Fruit fly (Drosophila melanogaster) whole organism, embryonic: ENCODE results near the gene Mrp5.

ENCODE experiments used
- CG10147 ChIP-seq: fragments of 200-800 bp; sonication (Bioruptor generic); optimal IDR thresholded peaks from 2 replicates; lab custom pipeline; 2019; ENCODE audit warnings: missing biosample characterization, mild to moderate bottlenecking, missing genetic modification characterization, moderate library complexity
- CG10321 ChIP-seq: fragments of 200-800 bp; sonication (Bioruptor generic); IDR thresholded peaks from 2 replicates; pipeline ENCODE4 v1.3.6; 2022; ENCODE audit warnings: missing biosample characterization, missing genetic modification characterization
- CG11695 ChIP-seq: fragments of 200-800 bp; sonication (Bioruptor generic); IDR thresholded peaks from 3 replicates; pipeline ENCODE4 v1.3.6; 2022; ENCODE audit warnings: missing biosample characterization, missing genetic modification characterization
- CG12236 ChIP-seq: fragments of 200-800 bp; sonication (Bioruptor generic); optimal IDR thresholded peaks from 2 replicates; lab custom pipeline; 2016; ENCODE audit warnings: missing biosample characterization, missing genetic modification characterization
- CG12769 ChIP-seq: fragments of 200-800 bp; sonication (Bioruptor generic); optimal IDR thresholded peaks from 2 replicates; lab custom pipeline; 2019; ENCODE audit warnings: missing biosample characterization, mild to moderate bottlenecking, missing genetic modification characterization, moderate library complexity
- CG14441 ChIP-seq: fragments of 200-800 bp; sonication (Bioruptor generic); IDR thresholded peaks from 2 replicates; pipeline ENCODE4 v1.3.6; 2022; ENCODE audit warnings: missing biosample characterization, missing genetic modification characterization
- CG15601 ChIP-seq: fragments of 200-800 bp; sonication (Bioruptor generic); optimal IDR thresholded peaks from 3 replicates; lab custom pipeline; 2019; ENCODE audit warnings: missing biosample characterization, mild to moderate bottlenecking, missing genetic modification characterization, moderate library complexity
- CG18011 ChIP-seq: fragments of 200-800 bp; sonication (Bioruptor generic); optimal IDR thresholded peaks from 2 replicates; lab custom pipeline; 2017; ENCODE audit warnings: missing biosample characterization, missing genetic modification characterization, mild to moderate bottlenecking, moderate library complexity, missing genotype
- CG3065 ChIP-seq: fragments of 200-800 bp; sonication (Bioruptor generic); optimal IDR thresholded peaks from 2 replicates; lab custom pipeline; 2016; ENCODE audit warnings: missing biosample characterization, missing genetic modification characterization
- CG31224 ChIP-seq: fragments of 200-800 bp; sonication (Bioruptor generic); IDR thresholded peaks from 2 replicates; pipeline ENCODE4 v1.3.6; 2022; ENCODE audit warnings: missing biosample characterization, missing genetic modification characterization
- CG3163 ChIP-seq: fragments of 200-800 bp; sonication (Bioruptor generic); optimal IDR thresholded peaks from 3 replicates; lab custom pipeline; 2016; ENCODE audit warnings: missing biosample characterization, missing genetic modification characterization
- CG33557 ChIP-seq: fragments of 200-800 bp; sonication (Bioruptor generic); optimal IDR thresholded peaks from 2 replicates; lab custom pipeline; 2019; ENCODE audit warnings: missing biosample characterization, mild to moderate bottlenecking, missing genetic modification characterization, moderate library complexity
- CG6689 ChIP-seq: fragments of 200-800 bp; sonication (Bioruptor generic); IDR thresholded peaks from 2 replicates; pipeline ENCODE4 v1.3.6; 2022; ENCODE audit warnings: missing biosample characterization, missing genetic modification characterization
- CG7786 ChIP-seq: fragments of 200-800 bp; sonication (Bioruptor generic); optimal IDR thresholded peaks from 2 replicates; lab custom pipeline; 2016; ENCODE audit warnings: missing biosample characterization, missing genetic modification characterization
- CG9437 ChIP-seq: fragments of 200-800 bp; sonication (Bioruptor generic); optimal IDR thresholded peaks from 2 replicates; lab custom pipeline; 2018; ENCODE audit warnings: missing biosample characterization, mild to moderate bottlenecking, missing genetic modification characterization
- CkIIα-i1 ChIP-seq: fragments of 200-800 bp; sonication (Bioruptor generic); IDR thresholded peaks from 2 replicates; pipeline ENCODE4 v1.3.6; 2022; ENCODE audit warnings: missing biosample characterization, missing genetic modification characterization
- Dbx ChIP-seq: fragments of 200-800 bp; sonication (Bioruptor generic); IDR thresholded peaks from 3 replicates; pipeline ENCODE4 v1.3.6; 2022; ENCODE audit warnings: missing biosample characterization, missing genetic modification characterization
- Dll ChIP-seq: fragments of 200-800 bp; sonication (Bioruptor generic); IDR thresholded peaks from 4 replicates; pipeline ENCODE4 v1.3.6; 2022; ENCODE audit warnings: missing biosample characterization, missing genetic modification characterization; ENCODE audit not compliant: partially characterized antibody
- Doc2 ChIP-seq: fragments of 200-800 bp; sonication (Bioruptor generic); IDR thresholded peaks from 2 replicates; pipeline ENCODE4 v1.3.6; 2022; ENCODE audit warnings: missing biosample characterization, missing genetic modification characterization
- Doc3 ChIP-seq: fragments of 200-800 bp; sonication (Bioruptor generic); IDR thresholded peaks from 3 replicates; pipeline ENCODE4 v1.3.6; 2022; ENCODE audit warnings: missing biosample characterization, missing genetic modification characterization; ENCODE audit not compliant: partially characterized antibody
- Ets97D ChIP-seq: fragments of 200-800 bp; sonication (Bioruptor generic); optimal IDR thresholded peaks from 3 replicates; lab custom pipeline; 2016; ENCODE audit warnings: missing biosample characterization, missing genetic modification characterization
- Fer2 ChIP-seq: fragments of 200-800 bp; sonication (Bioruptor generic); optimal IDR thresholded peaks from 2 replicates; lab custom pipeline; 2018; ENCODE audit warnings: missing biosample characterization, mild to moderate bottlenecking, missing genetic modification characterization, moderate library complexity
- HmgZ ChIP-seq: fragments of 200-800 bp; sonication (Bioruptor generic); optimal IDR thresholded peaks from 2 replicates; lab custom pipeline; 2018; ENCODE audit warnings: missing biosample characterization, mild to moderate bottlenecking, missing genetic modification characterization
- Hr78 ChIP-seq, 2 experiments: fragments of 200-800 bp in 1 of 2; fragments of >200 bp in 1 of 2; sonication (Bioruptor generic) in 1 of 2; optimal IDR thresholded peaks; 2 replicates each; lab custom pipeline; 2017 to 2019; ENCODE audit warnings: missing biosample characterization in 2 of 2, missing genetic modification characterization in 2 of 2, mild to moderate bottlenecking in 1 of 2, moderate library complexity in 1 of 2
- Lhr ChIP-seq: fragments of 200-800 bp; sonication (Bioruptor generic); optimal IDR thresholded peaks from 3 replicates; lab custom pipeline; 2017; ENCODE audit warnings: mild to moderate bottlenecking, missing biosample characterization, missing genetic modification reagents, missing genetic modification characterization
- Max ChIP-seq: fragments of 200-800 bp; sonication (Bioruptor generic); optimal IDR thresholded peaks from 2 replicates; lab custom pipeline; 2016; ENCODE audit warnings: missing biosample characterization, mild to moderate bottlenecking, missing genetic modification characterization
- Meics ChIP-seq: fragments of 200-800 bp; sonication (Bioruptor generic); optimal IDR thresholded peaks from 2 replicates; lab custom pipeline; 2017; ENCODE audit warnings: missing biosample characterization, mild to moderate bottlenecking, missing genetic modification characterization
- NfI ChIP-seq: fragments of 200-800 bp; sonication (Bioruptor generic); optimal IDR thresholded peaks from 3 replicates; lab custom pipeline; 2018; ENCODE audit warnings: missing biosample characterization, mild to moderate bottlenecking, missing genetic modification characterization, moderate library complexity
- Scr ChIP-seq: fragments of 200-800 bp; sonication (Bioruptor generic); IDR thresholded peaks from 2 replicates; pipeline ENCODE4 v1.3.6; 2022; ENCODE audit warnings: missing biosample characterization, missing genetic modification characterization; ENCODE audit not compliant: partially characterized antibody
- ara ChIP-seq: fragments of 200-800 bp; sonication (Bioruptor generic); IDR thresholded peaks from 2 replicates; pipeline ENCODE4 v1.3.6; 2022; ENCODE audit warnings: missing biosample characterization, missing genetic modification characterization
- chm ChIP-seq: fragments of 200-800 bp; sonication (Bioruptor generic); IDR thresholded peaks from 2 replicates; pipeline ENCODE4 v1.3.6; 2022; ENCODE audit warnings: missing biosample characterization, missing genetic modification characterization
- danr ChIP-seq: fragments of 200-800 bp; sonication (Bioruptor generic); IDR thresholded peaks from 2 replicates; pipeline ENCODE4 v1.3.6; 2022; ENCODE audit warnings: missing biosample characterization, missing genetic modification characterization
- ewg ChIP-seq: fragments of 200-800 bp; sonication (Bioruptor generic); optimal IDR thresholded peaks from 3 replicates; lab custom pipeline; 2017; ENCODE audit warnings: mild to moderate bottlenecking, missing biosample characterization, missing genetic modification reagents, missing genetic modification characterization
- gcm ChIP-seq: fragments of 200-800 bp; sonication (Bioruptor generic); optimal IDR thresholded peaks from 2 replicates; lab custom pipeline; 2019; ENCODE audit warnings: missing biosample characterization, mild to moderate bottlenecking, missing genetic modification characterization, moderate library complexity
- gro ChIP-seq: fragments of 200-800 bp; sonication (Bioruptor generic); optimal IDR thresholded peaks from 2 replicates; lab custom pipeline; 2016; ENCODE audit warnings: missing biosample characterization, missing genetic modification characterization
- gt ChIP-seq: fragments of 200-800 bp; sonication (Bioruptor generic); IDR thresholded peaks from 2 replicates; pipeline ENCODE4 v1.3.6; 2022; ENCODE audit warnings: missing biosample characterization, missing genetic modification characterization
- hbn ChIP-seq: fragments of 200-800 bp; sonication (Bioruptor generic); IDR thresholded peaks from 2 replicates; pipeline ENCODE4 v1.3.6; 2022; ENCODE audit warnings: missing biosample characterization, missing genetic modification characterization; ENCODE audit not compliant: partially characterized antibody
- jumu ChIP-seq: fragments of 200-800 bp; sonication (Bioruptor generic); optimal IDR thresholded peaks from 3 replicates; lab custom pipeline; 2016; ENCODE audit warnings: missing biosample characterization, missing genetic modification characterization
- kay ChIP-seq: fragments of 200-800 bp; sonication (Bioruptor generic); optimal IDR thresholded peaks from 2 replicates; lab custom pipeline; 2016; ENCODE audit warnings: missing biosample characterization, missing genetic modification characterization
- lab ChIP-seq: fragments of 200-800 bp; sonication (Bioruptor generic); optimal IDR thresholded peaks from 3 replicates; lab custom pipeline; 2017; ENCODE audit warnings: missing biosample characterization, missing genetic modification characterization, mild to moderate bottlenecking, moderate library complexity, missing genetic modification reagents
- lov ChIP-seq, 2 experiments: fragments of 200-800 bp in 1 of 2; fragments of >200 bp in 1 of 2; sonication (Bioruptor generic) in 1 of 2; IDR thresholded peaks in 1 of 2; optimal IDR thresholded peaks in 1 of 2; 2 replicates in 1 of 2; 3 replicates in 1 of 2; pipeline versions ENCODE4 v1.3.6 to Lab custom; 2017 to 2022; ENCODE audit warnings: missing biosample characterization in 1 of 2, missing genetic modification characterization in 1 of 2
- psq ChIP-seq: fragments of 200-800 bp; sonication (Bioruptor generic); optimal IDR thresholded peaks from 2 replicates; lab custom pipeline; 2017; ENCODE audit warnings: missing biosample characterization, missing genetic modification characterization
- run ChIP-seq: fragments of 200-800 bp; sonication (Bioruptor generic); optimal IDR thresholded peaks from 3 replicates; lab custom pipeline; 2018; ENCODE audit warnings: missing biosample characterization, mild to moderate bottlenecking, missing genetic modification characterization
- tio ChIP-seq: fragments of 200-800 bp; sonication (Bioruptor generic); optimal IDR thresholded peaks from 2 replicates; lab custom pipeline; 2017; ENCODE audit warnings: missing biosample characterization, missing genetic modification characterization, inconsistent platforms
- tna ChIP-seq: fragments of 200-800 bp; sonication (Bioruptor generic); IDR thresholded peaks from 2 replicates; pipeline ENCODE4 v1.3.6; 2022; ENCODE audit warnings: missing biosample characterization, missing genetic modification characterization; ENCODE audit not compliant: partially characterized antibody
- vfl ChIP-seq: fragments of 200-800 bp; sonication (Bioruptor generic); optimal IDR thresholded peaks from 2 replicates; lab custom pipeline; 2016; ENCODE audit warnings: missing biosample characterization, missing genetic modification characterization
- z ChIP-seq: fragments of 200-800 bp; sonication (Bioruptor generic); IDR thresholded peaks from 3 replicates; pipeline ENCODE4 v1.3.6; 2022; ENCODE audit warnings: missing biosample characterization, missing genetic modification characterization

Mrp5 gene

DNA sequence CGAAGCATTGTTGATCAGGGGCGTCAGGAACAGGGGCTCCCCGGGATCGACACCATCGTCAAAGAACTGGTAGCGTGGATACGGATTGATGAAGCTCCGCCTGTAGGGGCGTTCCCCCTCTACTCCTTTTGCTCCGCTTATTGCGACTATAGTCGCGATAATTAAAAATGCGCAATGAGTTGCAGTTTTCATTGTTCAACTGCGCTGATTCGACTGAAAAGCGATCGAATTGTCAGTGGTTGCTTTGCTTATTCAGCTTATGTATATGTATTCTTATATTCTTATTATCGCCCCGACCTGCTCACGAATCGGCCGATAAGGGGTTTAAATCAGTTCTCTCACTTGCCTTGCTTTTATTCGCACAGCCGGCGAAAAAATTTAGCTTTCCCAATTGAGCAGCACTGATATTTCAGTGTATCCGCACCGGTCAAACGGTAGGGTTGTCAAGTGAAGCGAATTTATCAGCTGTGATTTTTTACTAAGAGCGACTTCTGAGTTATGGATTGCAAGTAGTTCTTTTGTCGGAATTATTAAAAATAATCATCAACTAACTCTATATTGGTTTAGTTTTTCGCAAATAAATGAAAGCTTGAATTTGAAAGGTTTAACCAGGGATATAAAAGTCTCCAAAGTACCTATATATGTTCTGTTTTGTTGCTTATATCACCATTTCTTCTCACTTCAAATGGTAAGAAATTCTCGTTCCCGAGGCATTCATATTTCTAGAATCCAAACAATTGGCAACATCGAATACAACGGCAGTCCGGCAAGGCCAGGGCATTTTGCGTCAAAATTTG, 11.3 kb downstream of the Mrp5 start, which contains the start of the genes CG4572 and CG4686 (continued):
- TF ChIP-seq CG12236 (GFP tag; lab: Kevin White, UChicago) (peak; percentile 34), Meics (GFP tag; lab: Kevin White, UChicago) (peak; percentile 81), CG6689 (GFP tag; lab: Robert Waterston, UW) (peak; percentile 77), Doc3 (no peak), jumu (peak; percentile 65), CG9437 (GFP tag; lab: Kevin White, UChicago) (peak; percentile 74), kay (no peak), psq (GFP tag; lab: Kevin White, UChicago) (peak; percentile 8), Ets97D (peak; percentile 40), lab (GFP tag; lab: Kevin White, UChicago) (peak; percentile 80), Dbx (GFP tag; lab: Robert Waterston, UW) (peak; percentile 62; the same call in 2 of the 3 replicates), z (GFP tag; lab: Robert Waterston, UW) (no peak), ara (GFP tag; lab: Robert Waterston, UW) (0 out of 2 replicates have a peak, but pooled peaks have one; percentile 46), chm (GFP tag; lab: Robert Waterston, UW) (no peak; the same call in 1 of the 2 replicates), run (tag; lab: Kevin White, UChicago) (peak; percentile 28), CG11695 (GFP tag; lab: Robert Waterston, UW) (peak; percentile 87; the same call in 2 of the 3 replicates), Lhr (GFP tag; lab: Kevin White, UChicago) (peak; percentile 48), CG10321 (no peak), danr (peak; percentile 75), gcm (GFP tag; lab: Kevin White, UChicago) (peak; percentile 7), lov (optimal IDR thresholded peaks at IDR 0.05; lab: Kevin White, UChicago) (no peak), lov (GFP tag; IDR thresholded peaks at IDR 0.05; lab: Robert Waterston, UW) (no peak), gt (GFP tag; lab: Robert Waterston, UW) (peak; percentile 22; the same call in 1 of the 2 replicates), Scr (GFP tag; lab: Robert Waterston, UW) (peak; percentile 37; the same call in 1 of the 2 replicates), Dll (GFP tag; lab: Robert Waterston, UW) (peak; percentile 56; the same call in 1 of the 4 replicates), vfl (peak; percentile 74), Hr78 (GFP tag; optimal IDR thresholded peaks at IDR 0.05; lab: Kevin White, UChicago) (peak in 1 of 2 experiments; percentile 33), CG18011 (peak; percentile 64), tna (GFP tag; lab: Robert Waterston, UW) (0 out of 2 replicates have a peak, but pooled peaks have one; percentile 46), tio (GFP tag; lab: Kevin White, UChicago) (peak; percentile 72), Fer2 (tag; lab: Kevin White, UChicago) (peak; percentile 50), CG31224 (peak; percentile 69; the same call in 1 of the 2 replicates), hbn (GFP tag; lab: Robert Waterston, UW) (no peak), CG3163 (peak; percentile 57), CkIIα-i1 (GFP tag; lab: Robert Waterston, UW) (no peak), CG3065 (GFP tag; lab: Kevin White, UChicago) (peak; percentile 28), HmgZ (tag; lab: Kevin White, UChicago) (peak; percentile 66), CG33557 (GFP tag; lab: Kevin White, UChicago) (peak; percentile 62), CG10147 (GFP tag; lab: Kevin White, UChicago) (peak; percentile 65), CG14441 (GFP tag; lab: Robert Waterston, UW) (peak; percentile 76), Max (peak; percentile 77), ewg (GFP tag; lab: Kevin White, UChicago) (peak; percentile 53), CG12769 (tag; lab: Kevin White, UChicago) (no peak), NfI (GFP tag; lab: Kevin White, UChicago) (peak; percentile 75), Doc2 (no peak), CG15601 (tag; lab: Kevin White, UChicago) (peak; percentile 70), CG7786 (GFP tag; lab: Kevin White, UChicago) (peak; percentile 71), gro (GFP tag; lab: Kevin White, UChicago) (peak; percentile 87)
